In the genomic region with DNA sequence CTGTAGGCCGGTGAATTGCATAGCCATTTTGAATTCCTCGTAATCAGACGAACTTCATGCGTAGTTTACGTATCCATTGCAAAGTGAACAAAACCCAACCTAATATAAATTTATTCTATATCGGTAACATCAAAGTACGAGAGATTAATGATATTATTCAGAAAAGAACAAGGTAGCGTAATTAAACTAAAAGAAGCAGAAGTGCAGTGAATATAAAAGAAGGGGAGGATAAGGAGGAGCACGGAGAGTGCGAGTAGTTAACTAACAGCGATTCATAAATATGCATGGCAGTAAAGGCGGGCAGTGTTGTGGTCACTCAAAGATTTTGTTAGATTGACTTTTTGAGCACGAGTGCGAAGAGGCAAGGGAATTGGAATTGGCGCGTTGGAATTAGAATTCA, we compare ENCODE assay signal across 3 worm cellular contexts.
TF ChIP-seq lines count a peak whose summit lies in the region.

Gene clc-3, minus strand, starts transcription at position 101 of the 400 bp plus-strand sequence.

TF ChIP-seq in whole organism, L1 larva, 84 proteins besides CTCF, POLR2A, EP300 and RAD21:
- TF ChIP-seq unc-30 (tag; optimal IDR thresholded peaks at IDR 0.05; lab: Kevin White, UChicago) (no peak), lin-14 (GFP tag; optimal IDR thresholded peaks at IDR 0.05; lab: Kevin White, UChicago) (peak; percentile 2)
TF ChIP-seq in whole organism, L1 larva: peak in this region for 1.

TF ChIP-seq in whole organism, midembryonic, 9 proteins besides CTCF, POLR2A, EP300 and RAD21:
- TF ChIP-seq klf-2 (GFP tag; conservative IDR thresholded peaks at IDR 0.05; lab: Robert Waterston, UW) = no peak
- no peak for TF ChIP-seq ref-1 (GFP tag; conservative IDR thresholded peaks at IDR 0.05; lab: Robert Waterston, UW)
- TF ChIP-seq T22C8.4 (GFP tag; IDR thresholded peaks at IDR 0.05; lab: Robert Waterston, UW) = no peak
- TF ChIP-seq ztf-29 (GFP tag; IDR thresholded peaks at IDR 0.05; lab: Robert Waterston, UW) = no peak
- 0 out of 2 replicates have a peak, but pooled peaks have one; percentile 22 for TF ChIP-seq ztf-23 (GFP tag; IDR thresholded peaks at IDR 0.05; lab: Robert Waterston, UW)

TF ChIP-seq in whole organism, mixed stage, embryonic, 35 proteins besides CTCF, POLR2A, EP300 and RAD21:
- TF ChIP-seq M03D4.4 (tag; optimal IDR thresholded peaks at IDR 0.05; lab: Kevin White, UChicago) (no peak), unc-120 (tag; optimal IDR thresholded peaks at IDR 0.05; lab: Kevin White, UChicago; ENCODE audit: poor library complexity, severe bottlenecking) (no peak), ces-1 (GFP tag; optimal IDR thresholded peaks at IDR 0.05; lab: Kevin White, UChicago) (peak; percentile 18), ztf-11 (tag; optimal IDR thresholded peaks at IDR 0.05; lab: Kevin White, UChicago) (no peak), pha-4 (tag; optimal IDR thresholded peaks at IDR 0.05; lab: Kevin White, UChicago) (no peak)

Comparison
In these comparisons a context has a peak if more than half of its experiments do, and no peak if none do; other contexts are left out.
1. Of the 14 proteins assayed by ChIP-seq in both whole organism, L1 larva and whole organism, mixed stage, embryonic: peak only in whole organism, L1 larva: none; only in whole organism, mixed stage, embryonic: ces-1; in both: none; in neither: 13.